Fruit fly (Drosophila melanogaster) S2 (cell line): ENCODE data around the gene Rm62.

Source experiments
- CG8478 ChIP-seq: fragments of >200 bp; optimal IDR thresholded peaks from 2 replicates; lab custom pipeline; 2018
- CTCF ChIP-seq, 2 experiments: fragments of >200 bp; optimal IDR thresholded peaks; 2 replicates each; lab custom pipeline; 2018

- TF ChIP-seq CG8478 (lab: Kevin White, UChicago) (no peak), CTCF (optimal IDR thresholded peaks at IDR 0.05; lab: Kevin White, UChicago) (no peak)
Measured at dm6 chr3R:5993857-5994256, 14.5 kb downstream of the Rm62 start.
